Fruit fly (Drosophila melanogaster): ENCODE measurements around the gene disco-r.

- TF ChIP-seq Sry-δ (GFP tag; optimal IDR thresholded peaks at IDR 0.05) (no peak), croc (GFP tag; conservative IDR thresholded peaks at IDR 0.05) (no peak), twi (tag; optimal IDR thresholded peaks at IDR 0.05) (no peak)
Observed at dm6 chrX:16100726-16101351, 47.9 kb downstream of the disco-r start.

Measured in whole organism, embryonic.